Worm (Caenorhabditis elegans): Measurements from ENCODE around the gene str-131.
A peak's percentile ranks its signal among the peaks of the same experiment; 100 is the strongest.

The str-131 gene

ce11 chrV:8050059-8050677 lies 31.3 kb downstream of the str-131 start:
- TF ChIP-seq ceh-8 (GFP tag; optimal IDR thresholded peaks at IDR 0.05) (peak; percentile 14), irx-1 (tag; optimal IDR thresholded peaks at IDR 0.05) (no peak)

- TF ChIP-seq aly-2 (tag; optimal IDR thresholded peaks at IDR 0.05) (no peak), nhr-77 (tag; optimal IDR thresholded peaks at IDR 0.05) (no peak), tbx-2 (tag; optimal IDR thresholded peaks at IDR 0.05) (no peak), ceh-82 (tag; optimal IDR thresholded peaks at IDR 0.05) (no peak), unc-62 (GFP tag; optimal IDR thresholded peaks at IDR 0.05) (no peak), unc-130 (tag; optimal IDR thresholded peaks at IDR 0.05) (no peak), nhr-11 (tag; optimal IDR thresholded peaks at IDR 0.05) (no peak)
Measured at ce11 chrV:8046706-8047105, 34.8 kb downstream of the str-131 start, which contains the start of gene ZC513.3. ZC513.3 (plus strand) TSS chrV:8047006.

- TF ChIP-seq ceh-82 (tag; optimal IDR thresholded peaks at IDR 0.05) (no peak), nhr-11 (tag; optimal IDR thresholded peaks at IDR 0.05) (no peak), hpl-2 (GFP tag; optimal IDR thresholded peaks at IDR 0.05) (no peak), aly-2 (tag; optimal IDR thresholded peaks at IDR 0.05) (no peak), elt-3 (tag; optimal IDR thresholded peaks at IDR 0.05) (no peak), mab-9 (GFP tag; IDR thresholded peaks at IDR 0.05) (no peak), snu-23 (GFP tag; optimal IDR thresholded peaks at IDR 0.05) (peak; percentile 2), sup-37 (GFP tag; optimal IDR thresholded peaks at IDR 0.05) (no peak), unc-62 (GFP tag; optimal IDR thresholded peaks at IDR 0.05) (no peak), sox-4 (tag; optimal IDR thresholded peaks at IDR 0.05) (no peak), aha-1 (tag; optimal IDR thresholded peaks at IDR 0.05) (no peak), nhr-12 (tag; optimal IDR thresholded peaks at IDR 0.05) (no peak), tbx-2 (tag; optimal IDR thresholded peaks at IDR 0.05) (no peak), nhr-77 (tag; optimal IDR thresholded peaks at IDR 0.05) (no peak), zip-4 (GFP tag; optimal IDR thresholded peaks at IDR 0.05) (no peak), unc-86 (tag; optimal IDR thresholded peaks at IDR 0.05) (no peak), nhr-47 (tag; optimal IDR thresholded peaks at IDR 0.05) (no peak), zag-1 (tag; optimal IDR thresholded peaks at IDR 0.05) (no peak), swsn-7 (tag; optimal IDR thresholded peaks at IDR 0.05) (no peak), vab-15 (tag; optimal IDR thresholded peaks at IDR 0.05) (no peak), F16B12.6 (tag; optimal IDR thresholded peaks at IDR 0.05) (no peak), nhr-90 (tag; optimal IDR thresholded peaks at IDR 0.05; ENCODE audit: poor library complexity) (no peak), lin-14 (GFP tag; optimal IDR thresholded peaks at IDR 0.05) (peak; percentile 61), mep-1 (tag; optimal IDR thresholded peaks at IDR 0.05) (peak; percentile 46), lin-39 (tag; optimal IDR thresholded peaks at IDR 0.05) (no peak), efl-1 (optimal IDR thresholded peaks at IDR 0.05) (no peak), efl-1 (GFP tag; optimal IDR thresholded peaks at IDR 0.05 in 1 of 2) (peak in 1 of 2 experiments; percentile 66), ets-5 (GFP tag; IDR thresholded peaks at IDR 0.05) (no peak), blmp-1 (tag; optimal IDR thresholded peaks at IDR 0.05) (peak; percentile 68), xbp-1 (tag; optimal IDR thresholded peaks at IDR 0.05) (no peak), pqm-1 (tag; optimal IDR thresholded peaks at IDR 0.05) (no peak), mef-2 (tag; optimal IDR thresholded peaks at IDR 0.05) (no peak), nhr-20 (tag; optimal IDR thresholded peaks at IDR 0.05) (peak; percentile 10), C04F5.9 (tag; optimal IDR thresholded peaks at IDR 0.05) (no peak), unc-30 (tag; optimal IDR thresholded peaks at IDR 0.05) (no peak), rnt-1 (tag; optimal IDR thresholded peaks at IDR 0.05) (no peak), skn-1 (tag; optimal IDR thresholded peaks at IDR 0.05) (no peak), fkh-4 (tag; optimal IDR thresholded peaks at IDR 0.05; ENCODE audit: borderline replicate concordance) (no peak), ceh-90 (tag; optimal IDR thresholded peaks at IDR 0.05) (no peak), nhr-76 (tag; optimal IDR thresholded peaks at IDR 0.05) (no peak), nhr-237 (tag; optimal IDR thresholded peaks at IDR 0.05) (no peak), nhr-85 (tag) (peak; percentile 84), grh-1 (GFP tag; IDR thresholded peaks at IDR 0.05) (0 out of 2 replicates have a peak, but pooled peaks have one; percentile 7), lin-13 (GFP tag; optimal IDR thresholded peaks at IDR 0.05) (no peak), lir-3 (tag; optimal IDR thresholded peaks at IDR 0.05; ENCODE audit: poor library complexity) (no peak)
Measured at ce11 chrV:8044957-8045356, 36.5 kb downstream of the str-131 start.

All from whole organism, L1 larva.